Worm (Caenorhabditis elegans): ENCODE results near the gene srw-15.

- TF ChIP-seq nhr-12 (tag; optimal IDR thresholded peaks at IDR 0.05), result no peak
- no peak for TF ChIP-seq unc-62 (GFP tag; optimal IDR thresholded peaks at IDR 0.05)
- no peak for TF ChIP-seq lsy-2 (tag; optimal IDR thresholded peaks at IDR 0.05)
- TF ChIP-seq mab-5 (tag; optimal IDR thresholded peaks at IDR 0.05), result no peak
- no peak for TF ChIP-seq nhr-237 (tag; optimal IDR thresholded peaks at IDR 0.05)
These were observed 13.6 kb upstream of the srw-15 start, which contains the start of gene sri-25 for ce11 chrV:15216705-15217104.
